Fruit fly (Drosophila melanogaster) whole organism, embryonic: ENCODE results near the gene CG4313.

Source experiments
- Atf3 ChIP-seq: fragments of 200-800 bp; sonication (Bioruptor generic); optimal IDR thresholded peaks from 3 replicates; lab custom pipeline; 2016; ENCODE audit warnings: missing biosample characterization, missing genetic modification characterization
- BEAF-32 ChIP-seq: fragments of 200-800 bp; sonication (Bioruptor generic); optimal IDR thresholded peaks from 3 replicates; lab custom pipeline; 2017; ENCODE audit warnings: missing biosample characterization, missing genetic modification characterization, mild to moderate bottlenecking, moderate library complexity, missing genetic modification reagents
- CG12155 ChIP-seq: fragments of 200-800 bp; sonication (Bioruptor generic); optimal IDR thresholded peaks from 3 replicates; lab custom pipeline; 2016; ENCODE audit warnings: missing biosample characterization, missing genetic modification characterization
- CG12236 ChIP-seq: fragments of 200-800 bp; sonication (Bioruptor generic); optimal IDR thresholded peaks from 2 replicates; lab custom pipeline; 2016; ENCODE audit warnings: missing biosample characterization, missing genetic modification characterization
- CG14965 ChIP-seq: fragments of 200-800 bp; sonication (Bioruptor generic); optimal IDR thresholded peaks from 2 replicates; lab custom pipeline; 2016; ENCODE audit warnings: missing biosample characterization, missing genetic modification characterization, borderline replicate concordance
- CG1792 ChIP-seq: fragments of 200-800 bp; sonication (Bioruptor generic); optimal IDR thresholded peaks from 2 replicates; lab custom pipeline; 2016; ENCODE audit warnings: missing biosample characterization, missing genetic modification characterization
- CG34376 ChIP-seq: fragments of 200-800 bp; sonication (Bioruptor generic); optimal IDR thresholded peaks from 2 replicates; lab custom pipeline; 2018; ENCODE audit warnings: missing biosample characterization, mild to moderate bottlenecking, missing genetic modification characterization
- CG3995 ChIP-seq: fragments of 200-800 bp; sonication (Bioruptor generic); optimal IDR thresholded peaks from 3 replicates; lab custom pipeline; 2016; ENCODE audit warnings: missing biosample characterization, missing genetic modification characterization
- CG42726 ChIP-seq: fragments of 200-800 bp; sonication (Bioruptor generic); IDR thresholded peaks from 2 replicates; pipeline ENCODE4 v1.3.6; 2022; ENCODE audit warnings: missing biosample characterization, missing genetic modification characterization; ENCODE audit not compliant: partially characterized antibody
- CG8290 ChIP-seq, 3 experiments: fragments of 200-800 bp; sonication (Bioruptor generic); optimal IDR thresholded peaks; 2 replicates each; lab custom pipeline; 2016 to 2019; ENCODE audit warnings: missing biosample characterization in 3 of 3, missing genetic modification characterization in 3 of 3, mild to moderate bottlenecking in 2 of 3, moderate library complexity in 1 of 3
- CG8359 ChIP-seq: fragments of 200-800 bp; sonication (Bioruptor generic); optimal IDR thresholded peaks from 2 replicates; lab custom pipeline; 2017; ENCODE audit warnings: missing biosample characterization, mild to moderate bottlenecking, missing genetic modification characterization, borderline replicate concordance
- CG9797 ChIP-seq: fragments of 200-800 bp; sonication (Bioruptor generic); optimal IDR thresholded peaks from 3 replicates; lab custom pipeline; 2018; ENCODE audit warnings: missing biosample characterization, mild to moderate bottlenecking, missing genetic modification characterization
- CG9817 ChIP-seq: fragments of 200-800 bp; sonication (Bioruptor generic); optimal IDR thresholded peaks from 2 replicates; lab custom pipeline; 2018; ENCODE audit warnings: missing biosample characterization, mild to moderate bottlenecking, missing genetic modification characterization, moderate library complexity
- CG9932 ChIP-seq: fragments of 200-800 bp; sonication (Bioruptor generic); IDR thresholded peaks from 2 replicates; pipeline ENCODE4 v1.3.6; 2022; ENCODE audit warnings: missing biosample characterization, missing genetic modification characterization
- CTCF ChIP-seq: fragments of 200-800 bp; sonication (Bioruptor generic); optimal IDR thresholded peaks from 2 replicates; lab custom pipeline; 2017; ENCODE audit warnings: missing biosample characterization, mild to moderate bottlenecking, missing genetic modification characterization, moderate library complexity
- CoRest ChIP-seq: fragments of 200-800 bp; sonication (Bioruptor generic); optimal IDR thresholded peaks from 3 replicates; lab custom pipeline; 2018; ENCODE audit warnings: missing biosample characterization, mild to moderate bottlenecking, missing genetic modification characterization, moderate library complexity
- D19A ChIP-seq: fragments of 200-800 bp; optimal IDR thresholded peaks from 3 replicates; lab custom pipeline; 2019; ENCODE audit warnings: missing biosample characterization, mild to moderate bottlenecking, missing genetic modification characterization, moderate library complexity
- Doc3 ChIP-seq: fragments of 200-800 bp; sonication (Bioruptor generic); IDR thresholded peaks from 3 replicates; pipeline ENCODE4 v1.3.6; 2022; ENCODE audit warnings: missing biosample characterization, missing genetic modification characterization; ENCODE audit not compliant: partially characterized antibody
- Dp ChIP-seq: fragments of 200-800 bp; sonication (Bioruptor generic); optimal IDR thresholded peaks from 2 replicates; lab custom pipeline; 2018; ENCODE audit warnings: missing biosample characterization, mild to moderate bottlenecking, missing genetic modification characterization, moderate library complexity
- HLH54F ChIP-seq: fragments of 200-800 bp; sonication (Bioruptor generic); optimal IDR thresholded peaks from 3 replicates; lab custom pipeline; 2016; ENCODE audit warnings: missing biosample characterization, missing genetic modification characterization
- Lhr ChIP-seq: fragments of 200-800 bp; sonication (Bioruptor generic); optimal IDR thresholded peaks from 3 replicates; lab custom pipeline; 2017; ENCODE audit warnings: mild to moderate bottlenecking, missing biosample characterization, missing genetic modification reagents, missing genetic modification characterization
- Meics ChIP-seq: fragments of 200-800 bp; sonication (Bioruptor generic); optimal IDR thresholded peaks from 2 replicates; lab custom pipeline; 2017; ENCODE audit warnings: missing biosample characterization, mild to moderate bottlenecking, missing genetic modification characterization
- Nf-YC ChIP-seq: fragments of 200-800 bp; optimal IDR thresholded peaks from 3 replicates; lab custom pipeline; 2019; ENCODE audit warnings: missing biosample characterization, mild to moderate bottlenecking, missing genetic modification characterization, moderate library complexity
- Pdp1 ChIP-seq, 2 experiments: fragments of 200-800 bp; sonication (Bioruptor generic); optimal IDR thresholded peaks; 3 replicates each; lab custom pipeline; 2016; ENCODE audit warnings: missing biosample characterization in 2 of 2, missing genetic modification characterization in 2 of 2, mild to moderate bottlenecking in 1 of 2, moderate library complexity in 1 of 2
- Scr ChIP-seq: fragments of 200-800 bp; sonication (Bioruptor generic); IDR thresholded peaks from 2 replicates; pipeline ENCODE4 v1.3.6; 2022; ENCODE audit warnings: missing biosample characterization, missing genetic modification characterization; ENCODE audit not compliant: partially characterized antibody
- ap ChIP-seq: fragments of 200-800 bp; sonication (Bioruptor generic); IDR thresholded peaks from 2 replicates; pipeline ENCODE4 v1.3.6; 2022; ENCODE audit warnings: missing biosample characterization, missing genetic modification characterization
- bab2 ChIP-seq: fragments of 200-800 bp; sonication (Bioruptor generic); optimal IDR thresholded peaks from 2 replicates; lab custom pipeline; 2016; ENCODE audit warnings: missing biosample characterization, missing genetic modification characterization
- cad ChIP-seq: fragments of >200 bp; optimal IDR thresholded peaks from 2 replicates; lab custom pipeline; 2017; ENCODE audit warnings: missing biosample characterization, missing genetic modification characterization
- chinmo ChIP-seq: fragments of 200-800 bp; sonication (Bioruptor generic); IDR thresholded peaks from 4 replicates; pipeline ENCODE4 v1.3.6; 2022; ENCODE audit warnings: missing biosample characterization, missing genetic modification characterization; ENCODE audit not compliant: partially characterized antibody
- ci ChIP-seq: fragments of 200-800 bp; sonication (Bioruptor generic); IDR thresholded peaks from 3 replicates; pipeline ENCODE4 v1.3.6; 2022; ENCODE audit warnings: missing biosample characterization, missing genetic modification characterization
- dati ChIP-seq: fragments of 200-800 bp; sonication (Bioruptor generic); IDR thresholded peaks from 2 replicates; pipeline ENCODE4 v1.3.6; 2022; ENCODE audit warnings: missing biosample characterization, missing genetic modification characterization
- gce ChIP-seq: fragments of 200-800 bp; sonication (Bioruptor generic); IDR thresholded peaks from 3 replicates; pipeline ENCODE4 v1.3.6; 2022; ENCODE audit warnings: missing biosample characterization, missing genetic modification characterization
- gfzf ChIP-seq: fragments of 200-800 bp; sonication (Bioruptor generic); optimal IDR thresholded peaks from 2 replicates; lab custom pipeline; 2016; ENCODE audit warnings: missing biosample characterization, mild to moderate bottlenecking, missing genetic modification characterization, moderate library complexity
- hth ChIP-seq: fragments of >200 bp; optimal IDR thresholded peaks from 2 replicates; lab custom pipeline; 2017; ENCODE audit warnings: inconsistent platforms
- ken ChIP-seq: fragments of 200-800 bp; sonication (Bioruptor generic); IDR thresholded peaks from 3 replicates; pipeline ENCODE4 v1.3.6; 2022; ENCODE audit warnings: missing biosample characterization, missing genetic modification characterization
- kni ChIP-seq: fragments of 200-800 bp; sonication (Bioruptor generic); optimal IDR thresholded peaks from 3 replicates; lab custom pipeline; 2017; ENCODE audit warnings: mild to moderate bottlenecking, missing biosample characterization, missing genetic modification reagents, missing genetic modification characterization
- lab ChIP-seq: fragments of 200-800 bp; sonication (Bioruptor generic); optimal IDR thresholded peaks from 3 replicates; lab custom pipeline; 2017; ENCODE audit warnings: missing biosample characterization, missing genetic modification characterization, mild to moderate bottlenecking, moderate library complexity, missing genetic modification reagents
- mirr ChIP-seq: fragments of 200-800 bp; sonication (Bioruptor generic); optimal IDR thresholded peaks from 3 replicates; lab custom pipeline; 2018; ENCODE audit warnings: missing biosample characterization, mild to moderate bottlenecking, missing genetic modification characterization
- odd ChIP-seq: fragments of 200-800 bp; sonication (Bioruptor generic); optimal IDR thresholded peaks from 2 replicates; lab custom pipeline; 2017; ENCODE audit warnings: missing biosample characterization, mild to moderate bottlenecking, missing genetic modification characterization
- pros ChIP-seq: fragments of 200-800 bp; sonication (Bioruptor generic); optimal IDR thresholded peaks from 3 replicates; lab custom pipeline; 2019; ENCODE audit warnings: missing biosample characterization, mild to moderate bottlenecking, missing genetic modification characterization, moderate library complexity
- row ChIP-seq: fragments of 200-800 bp; sonication (Bioruptor generic); IDR thresholded peaks from 3 replicates; pipeline ENCODE4 v1.3.6; 2022; ENCODE audit warnings: missing biosample characterization, missing genetic modification characterization
- sens ChIP-seq: fragments of 200-800 bp; sonication (Bioruptor generic); peaks from one replicate; lab custom pipeline; 2016; ENCODE audit warnings: missing biosample characterization, missing genetic modification characterization
- sim ChIP-seq: fragments of 200-800 bp; sonication (Bioruptor generic); IDR thresholded peaks from 2 replicates; pipeline ENCODE4 v1.3.6; 2022; ENCODE audit warnings: missing biosample characterization, missing genetic modification characterization
- stc ChIP-seq: fragments of 200-800 bp; sonication (Bioruptor generic); IDR thresholded peaks from 2 replicates; pipeline ENCODE4 v1.3.6; 2022; ENCODE audit warnings: missing biosample characterization, missing genetic modification characterization
- stwl ChIP-seq: fragments of 200-800 bp; sonication (Bioruptor generic); optimal IDR thresholded peaks from 3 replicates; lab custom pipeline; 2018; ENCODE audit warnings: missing biosample characterization, mild to moderate bottlenecking, missing genetic modification characterization, moderate library complexity
- sug ChIP-seq: fragments of 200-800 bp; optimal IDR thresholded peaks from 2 replicates; lab custom pipeline; 2019; ENCODE audit warnings: missing biosample characterization, mild to moderate bottlenecking, missing genetic modification characterization, moderate library complexity
- tio ChIP-seq: fragments of 200-800 bp; sonication (Bioruptor generic); optimal IDR thresholded peaks from 2 replicates; lab custom pipeline; 2017; ENCODE audit warnings: missing biosample characterization, missing genetic modification characterization, inconsistent platforms
- unc-4 ChIP-seq: fragments of 200-800 bp; sonication (Bioruptor generic); IDR thresholded peaks from 2 replicates; pipeline ENCODE4 v1.3.6; 2022; ENCODE audit warnings: missing biosample characterization, missing genetic modification characterization; ENCODE audit not compliant: partially characterized antibody
- vnd ChIP-seq: fragments of 200-800 bp; sonication (Bioruptor generic); IDR thresholded peaks from 3 replicates; pipeline ENCODE4 v1.3.6; 2022; ENCODE audit warnings: missing biosample characterization, missing genetic modification characterization; ENCODE audit not compliant: partially characterized antibody
- wdn ChIP-seq: fragments of 200-800 bp; sonication (Bioruptor generic); IDR thresholded peaks from 2 replicates; pipeline ENCODE4 v1.3.6; 2022; ENCODE audit warnings: missing biosample characterization, missing genetic modification characterization

The CG4313 gene

DNA sequence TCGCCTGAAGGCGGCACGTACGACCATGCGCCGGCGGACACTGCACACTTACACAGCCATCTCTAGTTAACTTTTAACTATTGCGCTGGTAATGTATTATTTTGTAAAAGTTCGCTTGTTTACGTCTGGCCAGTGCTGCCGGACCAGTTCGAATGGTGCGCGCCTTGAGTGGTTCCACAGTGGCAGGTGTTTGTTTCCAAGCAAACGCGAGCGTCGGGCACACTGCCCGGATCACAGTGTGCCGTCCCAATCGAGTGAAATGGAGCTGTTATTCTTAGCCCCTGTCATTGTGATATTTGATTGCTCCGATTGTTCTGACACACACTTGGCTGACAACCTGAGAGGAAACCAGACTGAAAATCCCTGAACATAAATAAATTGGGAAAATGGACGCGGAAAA is 31.7 kb downstream of the CG4313 start, which contains the start of gene CG4199 (continued):
- no peak for TF ChIP-seq odd (GFP tag; lab: Kevin White, UChicago)
- TF ChIP-seq stwl = peak; percentile 39
- no peak for TF ChIP-seq stc (GFP tag; lab: Robert Waterston, UW)
- TF ChIP-seq tio (GFP tag; lab: Kevin White, UChicago) = no peak
- no peak; the same call in 1 of the 2 replicates for TF ChIP-seq Scr (GFP tag; lab: Robert Waterston, UW)
- TF ChIP-seq CG34376 (GFP tag; lab: Kevin White, UChicago) = peak; percentile 9
- no peak for TF ChIP-seq CG14965 (GFP tag; lab: Kevin White, UChicago)
- TF ChIP-seq wdn (GFP tag; lab: Robert Waterston, UW) = no peak
- TF ChIP-seq CG12155 (GFP tag; lab: Kevin White, UChicago) = no peak
- no peak for TF ChIP-seq ap (GFP tag; lab: Robert Waterston, UW)
- peak; percentile 38; the same call in 1 of the 2 replicates for TF ChIP-seq CG9932 (GFP tag; lab: Robert Waterston, UW)
- no peak for TF ChIP-seq Meics (GFP tag; lab: Kevin White, UChicago)
- no peak for TF ChIP-seq vnd
- no peak for TF ChIP-seq CG9817 (tag; lab: Kevin White, UChicago)
- peak; percentile 77 for TF ChIP-seq CG9797
- peak in 1 of 2 experiments; percentile 35 for TF ChIP-seq Pdp1 (GFP tag; optimal IDR thresholded peaks at IDR 0.05; lab: Kevin White, UChicago)
- TF ChIP-seq lab (GFP tag; lab: Kevin White, UChicago) = peak; percentile 32
- 0 out of 4 replicates have a peak, but pooled peaks have one; percentile 29 for TF ChIP-seq chinmo (GFP tag; lab: Robert Waterston, UW)
- TF ChIP-seq row (GFP tag; lab: Robert Waterston, UW) = peak; percentile 51
- TF ChIP-seq ken (GFP tag; lab: Robert Waterston, UW) = no peak
- no peak for TF ChIP-seq Nf-YC (tag; lab: Kevin White, UChicago)
- no peak for TF ChIP-seq pros (GFP tag; lab: Kevin White, UChicago)
- no peak for TF ChIP-seq hth (lab: Kevin White, UChicago)
- peak; percentile 58; the same call in 1 of the 3 replicates for TF ChIP-seq ci (GFP tag; lab: Robert Waterston, UW)
- no peak for TF ChIP-seq CG42726 (GFP tag; lab: Robert Waterston, UW)
- TF ChIP-seq dati (GFP tag; lab: Robert Waterston, UW) = no peak
- TF ChIP-seq mirr (GFP tag; lab: Kevin White, UChicago) = no peak
- no peak for TF ChIP-seq CG1792 (GFP tag; lab: Kevin White, UChicago)
- no peak for TF ChIP-seq kni (GFP tag; lab: Kevin White, UChicago)
- no peak for TF ChIP-seq Doc3 (GFP tag; lab: Robert Waterston, UW)
- peak; percentile 51 for TF ChIP-seq CTCF (GFP tag; lab: Kevin White, UChicago)
- TF ChIP-seq CoRest = no peak
- no peak for TF ChIP-seq CG12236 (GFP tag; lab: Kevin White, UChicago)
- TF ChIP-seq sug (tag; lab: Kevin White, UChicago) = peak; percentile 29
- TF ChIP-seq BEAF-32 (GFP tag; lab: Kevin White, UChicago) = peak; percentile 49
- no peak for TF ChIP-seq bab2 (GFP tag; lab: Kevin White, UChicago)
- peak; percentile 35 for TF ChIP-seq sens (GFP tag; lab: Kevin White, UChicago)
- no peak for TF ChIP-seq D19A (tag; lab: Kevin White, UChicago)
- TF ChIP-seq cad (GFP tag; lab: Kevin White, UChicago) = no peak
- 0 out of 3 replicates have a peak, but pooled peaks have one; percentile 11 for TF ChIP-seq gce (GFP tag; lab: Robert Waterston, UW)
- peak; percentile 72 for TF ChIP-seq Dp (GFP tag; lab: Kevin White, UChicago)
- peak; percentile 32 for TF ChIP-seq Lhr (GFP tag; lab: Kevin White, UChicago)
- no peak for TF ChIP-seq Atf3 (GFP tag; lab: Kevin White, UChicago)
- no peak for TF ChIP-seq CG8359 (GFP tag; lab: Kevin White, UChicago)
- no peak for TF ChIP-seq sim (GFP tag; lab: Robert Waterston, UW)
- TF ChIP-seq CG8290 (GFP tag; optimal IDR thresholded peaks at IDR 0.05; lab: Kevin White, UChicago) = no peak
- TF ChIP-seq CG8290 (tag; optimal IDR thresholded peaks at IDR 0.05; lab: Kevin White, UChicago) = peak in 1 of 2 experiments; percentile 80
- peak; percentile 90 for TF ChIP-seq CG3995 (GFP tag; lab: Kevin White, UChicago)
- TF ChIP-seq HLH54F (GFP tag; lab: Kevin White, UChicago) = no peak
- TF ChIP-seq gfzf = peak; percentile 82
- TF ChIP-seq unc-4 = peak; percentile 35; the same call in 1 of the 2 replicates
